Fruit fly (Drosophila melanogaster): ENCODE results near the gene Orct2.

Orct2 gene

DNA sequence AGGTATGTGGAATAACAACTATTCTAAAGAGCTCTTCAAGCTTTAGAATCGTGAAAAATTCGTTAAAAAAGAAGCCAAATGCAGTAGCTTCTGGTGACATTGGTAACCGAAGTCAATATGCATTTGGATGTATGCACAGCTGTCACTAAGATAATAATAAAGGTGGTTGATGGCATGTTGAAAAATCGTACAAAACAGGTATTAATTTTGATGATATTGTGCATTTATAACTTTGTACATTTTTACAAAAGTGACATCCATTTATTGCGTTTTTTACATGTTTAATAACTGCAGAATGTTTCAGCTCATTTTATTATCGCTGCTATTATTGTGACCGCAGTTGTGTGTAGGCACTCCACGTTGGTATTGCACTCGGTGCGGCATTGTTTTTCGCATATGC is 28.7 kb downstream of the Orct2 start:
- TF ChIP-seq usp (GFP tag; optimal IDR thresholded peaks at IDR 0.05), result no peak
- no peak for TF ChIP-seq pan (optimal IDR thresholded peaks at IDR 0.05)
- TF ChIP-seq psq (optimal IDR thresholded peaks at IDR 0.05), result no peak
- no peak for TF ChIP-seq Dll (optimal IDR thresholded peaks at IDR 0.05)

DNA sequence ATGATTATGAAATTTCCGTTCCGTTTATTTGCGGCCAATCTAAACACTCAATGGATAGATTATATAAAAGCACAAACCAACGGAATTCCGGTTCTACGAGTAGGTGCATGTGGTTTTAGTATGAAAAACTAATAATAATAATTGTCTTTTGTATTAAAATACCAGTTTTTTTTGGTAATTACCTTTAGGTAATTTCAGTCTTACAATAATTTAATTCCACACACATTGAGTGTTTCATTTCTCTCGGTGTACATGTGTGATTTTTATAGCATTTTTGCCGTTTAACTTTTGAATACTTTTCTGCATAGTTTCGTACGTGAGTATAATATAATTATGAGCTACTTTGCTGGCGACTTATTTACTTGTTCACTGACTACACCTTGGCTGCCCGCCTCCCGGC is 30.2 kb downstream of the Orct2 start:
- no peak for TF ChIP-seq psq (optimal IDR thresholded peaks at IDR 0.05)
- TF ChIP-seq CG8478 (optimal IDR thresholded peaks at IDR 0.05), result no peak
- no peak for TF ChIP-seq Dll (optimal IDR thresholded peaks at IDR 0.05)
- TF ChIP-seq EcR (GFP tag; optimal IDR thresholded peaks at IDR 0.05), result no peak
- TF ChIP-seq pan (optimal IDR thresholded peaks at IDR 0.05), result no peak
- TF ChIP-seq usp (GFP tag; optimal IDR thresholded peaks at IDR 0.05), result no peak

DNA sequence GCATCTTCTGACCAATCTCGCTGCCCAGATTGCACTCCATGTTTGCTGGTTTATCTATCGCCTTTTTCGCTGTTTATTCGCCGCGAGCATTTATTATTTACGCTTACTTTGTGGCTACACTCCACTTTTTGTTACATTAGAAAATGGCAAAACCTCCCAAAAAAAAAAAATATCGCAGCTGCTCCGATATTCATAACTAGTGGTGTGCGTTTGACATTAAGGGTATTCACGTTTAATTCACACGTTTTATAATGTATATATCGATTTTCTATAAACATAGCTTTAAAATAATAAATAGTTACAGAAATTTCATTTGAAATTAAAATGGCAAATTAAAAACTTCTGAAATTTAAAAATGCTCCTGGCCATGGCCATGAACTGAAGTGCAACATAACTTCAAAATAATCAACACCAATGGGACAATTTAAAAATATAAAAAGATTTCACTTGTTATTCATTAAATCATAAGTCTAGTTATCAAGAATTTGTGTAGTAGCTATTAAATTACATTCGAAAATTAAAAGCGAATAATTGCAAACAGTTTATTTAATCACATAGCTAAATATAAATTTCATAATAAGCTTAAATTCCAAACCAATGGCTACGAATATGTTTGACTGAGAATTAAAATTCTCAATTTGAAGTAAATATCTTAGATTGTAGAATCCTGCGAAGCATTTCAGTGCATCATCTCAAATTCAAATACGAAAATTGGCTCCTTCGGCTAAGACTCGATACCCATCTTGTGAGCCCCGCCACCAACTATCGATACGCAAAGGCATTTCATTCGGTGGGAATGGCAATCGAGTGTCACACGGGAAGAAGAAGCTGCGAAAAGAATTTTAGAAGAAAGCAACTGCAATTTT is 45.6 kb downstream of the Orct2 start, which contains the start of the genes Nab2 and BRWD3:
TSS of gene Nab2 (minus strand) at position 203 of the 866 bp plus-strand sequence.
TSS of gene BRWD3 (plus strand) at position 784 of the 866 bp plus-strand sequence.
- TF ChIP-seq Dll (optimal IDR thresholded peaks at IDR 0.05) (no peak), usp (GFP tag; optimal IDR thresholded peaks at IDR 0.05) (no peak), psq (optimal IDR thresholded peaks at IDR 0.05) (no peak), pan (optimal IDR thresholded peaks at IDR 0.05) (no peak), EcR (GFP tag; optimal IDR thresholded peaks at IDR 0.05) (no peak), CG8478 (optimal IDR thresholded peaks at IDR 0.05) (no peak)

DNA sequence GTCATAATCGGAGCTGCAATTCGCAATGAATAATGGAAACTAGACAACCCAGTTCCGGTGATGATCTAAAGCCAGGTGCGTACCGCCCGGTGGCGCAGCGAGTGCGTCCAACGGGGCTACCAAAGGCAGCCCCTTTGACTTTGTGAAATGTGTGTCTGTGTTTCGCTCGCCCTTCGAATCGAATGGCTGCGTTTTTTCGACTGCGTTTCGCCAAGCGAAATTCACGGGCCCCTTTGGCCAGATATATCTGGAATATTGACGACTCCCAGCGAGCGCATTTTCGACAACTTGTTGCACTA is 46.2 kb downstream of the Orct2 start:
- TF ChIP-seq Dll (optimal IDR thresholded peaks at IDR 0.05) (no peak), pan (optimal IDR thresholded peaks at IDR 0.05) (no peak), CG8478 (optimal IDR thresholded peaks at IDR 0.05) (no peak), EcR (GFP tag; optimal IDR thresholded peaks at IDR 0.05) (no peak), psq (optimal IDR thresholded peaks at IDR 0.05) (no peak), usp (GFP tag; optimal IDR thresholded peaks at IDR 0.05) (no peak)

DNA sequence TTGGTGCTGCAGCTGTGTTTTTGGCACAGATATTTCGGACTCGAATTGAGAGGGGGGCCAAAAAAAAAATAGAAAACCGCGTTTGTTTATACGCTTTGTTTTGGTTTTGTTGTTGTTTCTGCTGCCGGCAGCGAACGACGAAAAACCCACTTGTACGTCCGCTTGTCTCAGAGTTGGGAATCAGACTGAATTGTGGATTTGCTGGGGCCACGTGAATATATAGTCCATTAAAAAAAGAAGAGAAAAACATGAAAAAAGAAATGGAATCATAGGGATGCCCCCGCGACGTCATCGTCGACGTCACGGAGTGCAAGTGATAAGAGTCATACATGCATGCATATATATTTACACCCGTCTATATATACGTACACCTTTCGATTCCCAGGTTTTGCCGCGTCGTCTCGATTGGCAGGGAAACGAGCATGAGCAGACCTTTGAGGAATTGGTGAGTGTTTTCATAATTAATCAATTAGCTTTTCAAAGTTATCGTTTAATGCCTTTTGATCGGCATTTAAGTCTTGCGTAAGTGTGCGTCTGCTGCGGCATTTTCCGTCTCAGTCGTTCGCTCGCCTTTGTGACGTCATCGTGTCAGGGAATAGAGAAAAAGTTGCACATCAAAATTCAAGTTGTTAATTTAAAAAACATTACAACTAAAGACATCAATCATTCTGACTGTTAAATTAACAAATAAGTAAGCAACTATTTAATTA is 47.0 kb downstream of the Orct2 start:
- TF ChIP-seq Dll (optimal IDR thresholded peaks at IDR 0.05) (no peak), pan (optimal IDR thresholded peaks at IDR 0.05) (no peak), usp (GFP tag; optimal IDR thresholded peaks at IDR 0.05) (no peak), EcR (GFP tag; optimal IDR thresholded peaks at IDR 0.05) (no peak), psq (optimal IDR thresholded peaks at IDR 0.05) (no peak), CG8478 (optimal IDR thresholded peaks at IDR 0.05) (no peak)

DNA sequence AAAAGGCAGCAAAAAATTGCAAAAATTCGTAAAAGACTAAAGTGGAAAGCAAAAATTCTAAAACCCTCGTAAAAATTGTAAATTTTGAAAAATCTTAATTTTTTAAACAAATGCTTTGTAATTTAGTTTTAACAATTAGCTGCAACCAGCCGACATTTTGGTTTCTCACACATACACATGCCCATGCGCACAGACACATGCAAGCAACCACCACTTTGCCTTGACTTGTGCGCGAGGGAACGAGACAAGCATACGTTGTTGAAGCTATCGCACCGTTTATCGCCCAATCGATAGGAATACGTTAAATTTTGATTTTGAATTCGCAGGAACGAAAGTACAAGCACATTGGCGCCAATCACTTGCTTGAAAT is 47.5 kb downstream of the Orct2 start:
- TF ChIP-seq pan (optimal IDR thresholded peaks at IDR 0.05), result no peak
- TF ChIP-seq usp (GFP tag; optimal IDR thresholded peaks at IDR 0.05), result no peak
- TF ChIP-seq EcR (GFP tag; optimal IDR thresholded peaks at IDR 0.05), result no peak
- no peak for TF ChIP-seq Dll (optimal IDR thresholded peaks at IDR 0.05)
- no peak for TF ChIP-seq psq (optimal IDR thresholded peaks at IDR 0.05)
- TF ChIP-seq CG8478 (optimal IDR thresholded peaks at IDR 0.05), result peak; percentile 12
